Worm (Caenorhabditis elegans) whole organism, L4/young adult: ENCODE measurements around the gene clec-88.

Source experiments
- W03F9.2 ChIP-seq: fragments of 150-350 bp; optimal IDR thresholded peaks from 2 replicates; lab custom pipeline; 2014; ENCODE audit warnings: missing biosample characterization, missing genetic modification characterization
- dao-5 ChIP-seq: sonication (generic microtip); optimal IDR thresholded peaks from 2 replicates; lab custom pipeline; 2016; ENCODE audit warnings: missing genotype, missing genetic modification characterization, moderate library complexity, missing compliant biosample characterization
- him-1 ChIP-seq: sonication (generic microtip); optimal IDR thresholded peaks from 2 replicates; lab custom pipeline; 2016; ENCODE audit warnings: missing genotype, missing genetic modification reagents, missing genetic modification characterization, missing compliant biosample characterization

- TF ChIP-seq him-1, result no peak
- TF ChIP-seq W03F9.2, result no peak
- no peak for TF ChIP-seq dao-5 (tag; lab: Kevin White, UChicago)
Measured at ce11 chrII:6365237-6365815, at the start of gene clec-88, which contains the start of gene ani-2.
